Worm (Caenorhabditis elegans) whole organism, L2 larva: Measurements from ENCODE around the gene Y51B9A.6.

Experiments
- ZK546.5 ChIP-seq: sonication (generic microtip); optimal IDR thresholded peaks from 2 replicates; lab custom pipeline; 2017; ENCODE audit warnings: missing biosample characterization, missing genetic modification characterization
- ceh-16 ChIP-seq: fragments of 150-350 bp; optimal IDR thresholded peaks from 2 replicates; lab custom pipeline; 2014; ENCODE audit warnings: missing biosample characterization, missing genetic modification characterization
- ceh-82 ChIP-seq: fragments of 150-350 bp; optimal IDR thresholded peaks from 2 replicates; lab custom pipeline; 2014; ENCODE audit warnings: missing biosample characterization, missing genetic modification characterization
- egl-27 ChIP-seq: sonication (generic microtip); optimal IDR thresholded peaks from 3 replicates; lab custom pipeline; 2017; ENCODE audit warnings: missing biosample characterization, missing genetic modification reagents, missing genetic modification characterization
- fos-1 ChIP-seq: fragments of 150-350 bp; optimal IDR thresholded peaks from 2 replicates; lab custom pipeline; 2014; ENCODE audit warnings: missing biosample characterization, missing genetic modification characterization
- lin-11 ChIP-seq: fragments of 150-350 bp; sonication (generic microtip); optimal IDR thresholded peaks from 2 replicates; lab custom pipeline; 2014; ENCODE audit warnings: missing biosample characterization, missing genetic modification characterization, inconsistent platforms, mixed read lengths
- nhr-11 ChIP-seq: fragments of 150-350 bp; optimal IDR thresholded peaks from 2 replicates; lab custom pipeline; 2014; ENCODE audit warnings: missing biosample characterization, missing genetic modification characterization
- snpc-4 ChIP-seq: fragments of 150-350 bp; optimal IDR thresholded peaks from 2 replicates; lab custom pipeline; 2014; ENCODE audit warnings: missing biosample characterization, missing genetic modification characterization
- unc-39 ChIP-seq: fragments of 150-350 bp; optimal IDR thresholded peaks from 2 replicates; lab custom pipeline; 2014; ENCODE audit warnings: missing biosample characterization, missing genetic modification characterization
- zag-1 ChIP-seq: fragments of 150-350 bp; optimal IDR thresholded peaks from 2 replicates; lab custom pipeline; 2014; ENCODE audit warnings: missing biosample characterization, missing genetic modification characterization
- ztf-1 ChIP-seq: fragments of 200-800 bp; sonication (Bioruptor generic); conservative IDR thresholded peaks from 2 replicates; pipeline ENCODE4 v1.3.6; 2022; ENCODE audit warnings: missing genetic modification characterization, missing compliant biosample characterization
- ztf-4 ChIP-seq: fragments of 150-350 bp; optimal IDR thresholded peaks from 2 replicates; lab custom pipeline; 2014; ENCODE audit warnings: missing biosample characterization, missing genetic modification characterization

DNA sequence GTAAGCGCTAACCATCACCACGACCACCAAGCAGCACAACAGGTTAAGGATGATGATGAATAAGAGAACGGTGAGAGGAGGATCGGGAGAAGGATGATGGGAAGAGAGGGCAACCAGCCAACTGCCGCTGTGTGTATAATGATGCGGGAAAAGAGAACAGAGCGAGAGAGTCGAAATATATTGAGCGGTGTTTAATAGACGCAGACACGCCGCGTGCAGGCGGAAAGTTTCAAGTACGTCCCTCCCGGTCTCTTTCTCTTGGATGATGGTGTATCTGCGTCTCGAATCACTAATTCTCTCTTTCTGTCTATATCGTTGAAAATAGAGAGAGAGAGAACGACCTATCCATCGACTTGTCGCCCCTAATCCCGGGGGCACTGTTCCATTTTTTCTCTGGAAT lies 46.3 kb downstream of the Y51B9A.6 start:
- TF ChIP-seq egl-27 (tag; lab: Kevin White, UChicago) (peak; percentile 75), unc-39 (no peak), ceh-82 (tag; lab: Kevin White, UChicago) (no peak), zag-1 (tag; lab: Kevin White, UChicago) (peak; percentile 17), nhr-11 (tag; lab: Kevin White, UChicago) (no peak), ztf-4 (tag; lab: Kevin White, UChicago) (no peak), lin-11 (tag; lab: Kevin White, UChicago) (no peak), fos-1 (tag; lab: Kevin White, UChicago) (peak; percentile 45), ceh-16 (tag; lab: Kevin White, UChicago) (no peak), ZK546.5 (tag; lab: Kevin White, UChicago) (no peak), ztf-1 (GFP tag; lab: Robert Waterston, UW) (no peak), snpc-4 (tag; lab: Kevin White, UChicago) (no peak)
